Worm (Caenorhabditis elegans) whole organism, L1 larva: ENCODE measurements around the gene Y53F4B.7.

Experiments
- C16A3.4 ChIP-seq: fragments of 150-350 bp; optimal IDR thresholded peaks from 2 replicates; lab custom pipeline; 2014; ENCODE audit warnings: missing biosample characterization, missing genetic modification characterization
- ama-1 ChIP-seq: fragments of 150-350 bp; optimal IDR thresholded peaks from 2 replicates; lab custom pipeline; 2014
- ceh-82 ChIP-seq, 3 experiments: fragments of 150-350 bp in 1 of 3; sonication (generic microtip) in 2 of 3; optimal IDR thresholded peaks; 2 replicates each; lab custom pipeline; 2014 to 2017; ENCODE audit warnings: missing biosample characterization in 3 of 3, missing genetic modification characterization in 3 of 3
- ces-1 ChIP-seq: fragments of 150-350 bp; optimal IDR thresholded peaks from 2 replicates; lab custom pipeline; 2014; ENCODE audit warnings: missing biosample characterization, missing genetic modification reagents, missing genetic modification characterization
- egl-27 ChIP-seq, 2 experiments: fragments of 150-350 bp in 1 of 2; sonication (generic microtip); optimal IDR thresholded peaks; 3 replicates each; lab custom pipeline; 2017 to 2018; ENCODE audit warnings: missing biosample characterization in 2 of 2, missing genetic modification characterization in 2 of 2, missing genetic modification reagents in 2 of 2
- lin-15B ChIP-seq: fragments of 150-350 bp; sonication (generic microtip); optimal IDR thresholded peaks from 3 replicates; lab custom pipeline; 2014; ENCODE audit warnings: missing biosample characterization, missing genetic modification characterization
- mef-2 ChIP-seq: fragments of 150-350 bp; optimal IDR thresholded peaks from 2 replicates; lab custom pipeline; 2014; ENCODE audit warnings: missing biosample characterization, missing genetic modification characterization
- nhr-11 ChIP-seq: fragments of 150-350 bp; optimal IDR thresholded peaks from 2 replicates; lab custom pipeline; 2014; ENCODE audit warnings: missing biosample characterization, missing genetic modification characterization
- pqm-1 ChIP-seq: sonication (generic microtip); optimal IDR thresholded peaks from 3 replicates; lab custom pipeline; 2017; ENCODE audit warnings: missing biosample characterization, missing genetic modification characterization
- snpc-4 ChIP-seq: fragments of 150-350 bp; optimal IDR thresholded peaks from 2 replicates; lab custom pipeline; 2014; ENCODE audit warnings: missing biosample characterization, missing genetic modification characterization
- sox-4 ChIP-seq: sonication (generic microtip); optimal IDR thresholded peaks from 2 replicates; lab custom pipeline; 2016; ENCODE audit warnings: missing genetic modification characterization, missing compliant biosample characterization
- swsn-7 ChIP-seq: sonication (generic microtip); optimal IDR thresholded peaks from 2 replicates; lab custom pipeline; 2016; ENCODE audit warnings: missing genetic modification characterization, missing compliant biosample characterization
- zag-1 ChIP-seq: fragments of 150-350 bp; optimal IDR thresholded peaks from 2 replicates; lab custom pipeline; 2014; ENCODE audit warnings: missing biosample characterization, missing genetic modification characterization

ce11 chrII:15037782-15038181, 45.1 kb downstream of the Y53F4B.7 start, which contains the start of gene Y53F4B.14:
- TF ChIP-seq lin-15B (no peak), nhr-11 (tag; lab: Kevin White, UChicago) (no peak), sox-4 (tag; lab: Kevin White, UChicago) (no peak), pqm-1 (no peak), mef-2 (tag; lab: Kevin White, UChicago) (no peak), snpc-4 (tag; lab: Kevin White, UChicago) (no peak), ceh-82 (tag; optimal IDR thresholded peaks at IDR 0.05; lab: Kevin White, UChicago) (no peak), C16A3.4 (tag; lab: Kevin White, UChicago) (no peak), zag-1 (no peak), ama-1 (lab: Kevin White, UChicago) (no peak), swsn-7 (tag; lab: Kevin White, UChicago) (no peak), egl-27 (tag; optimal IDR thresholded peaks at IDR 0.05; lab: Kevin White, UChicago) (no peak), ces-1 (GFP tag; lab: Kevin White, UChicago) (no peak)
